Worm (Caenorhabditis elegans) whole organism, L4 larva: ENCODE measurements around the gene cec-3.
A peak's percentile ranks its signal among the peaks of the same experiment; 100 is the strongest.

Source experiments
- F10B5.3 ChIP-seq: sonication (generic microtip); optimal IDR thresholded peaks from 2 replicates; lab custom pipeline; 2016; ENCODE audit warnings: mild to moderate bottlenecking, missing genetic modification characterization, missing compliant biosample characterization
- F37D6.2 ChIP-seq: sonication (generic microtip); optimal IDR thresholded peaks from 2 replicates; lab custom pipeline; 2016; ENCODE audit warnings: mild to moderate bottlenecking, missing genetic modification characterization, missing compliant biosample characterization
- F44E2.7 ChIP-seq: fragments of 200-800 bp; sonication (Bioruptor generic); IDR thresholded peaks from 2 replicates; pipeline ENCODE4 v2.1.2; 2022; ENCODE audit warnings: missing genetic modification characterization, missing compliant biosample characterization
- R02D3.7 ChIP-seq: fragments of 150-350 bp; sonication (generic microtip); optimal IDR thresholded peaks from 3 replicates; lab custom pipeline; 2014; ENCODE audit warnings: missing biosample characterization, missing genetic modification characterization
- Y48G9A.11 ChIP-seq: fragments of 200-800 bp; sonication (Bioruptor generic); IDR thresholded peaks from 2 replicates; pipeline ENCODE4 v1.3.6; 2022; ENCODE audit warnings: missing genetic modification reagents, missing genetic modification characterization, missing compliant biosample characterization
- aly-2 ChIP-seq: sonication (generic microtip); optimal IDR thresholded peaks from 2 replicates; lab custom pipeline; 2018; ENCODE audit warnings: missing biosample characterization, missing genetic modification characterization
- ces-1 ChIP-seq: fragments of 150-350 bp; sonication (generic microtip); optimal IDR thresholded peaks from 4 replicates; lab custom pipeline; 2014; ENCODE audit warnings: missing biosample characterization, missing genetic modification reagents, missing genetic modification characterization
- daf-16 ChIP-seq, 3 experiments: sonication (generic microtip); optimal IDR thresholded peaks; 2 replicates each; lab custom pipeline; 2016 to 2017; ENCODE audit warnings: missing genetic modification characterization in 3 of 3, missing genetic modification reagents in 3 of 3, mild to moderate bottlenecking in 2 of 3, missing compliant biosample characterization in 2 of 3, missing biosample characterization in 1 of 3, moderate library complexity in 1 of 3
- dmd-6 ChIP-seq: fragments of 200-800 bp; sonication (Bioruptor generic); IDR thresholded peaks from 2 replicates; pipeline ENCODE4 v1.3.6; 2022; ENCODE audit warnings: missing genetic modification reagents, missing genetic modification characterization, missing compliant biosample characterization
- dpl-1 ChIP-seq: fragments of 150-350 bp; optimal IDR thresholded peaks from 2 replicates; lab custom pipeline; 2014; ENCODE audit warnings: missing biosample characterization, missing genetic modification reagents, missing genetic modification characterization
- dve-1 ChIP-seq: sonication (generic microtip); optimal IDR thresholded peaks from 2 replicates; lab custom pipeline; 2017; ENCODE audit warnings: antibody characterized with exemption, mild to moderate bottlenecking, missing genetic modification characterization, missing compliant biosample characterization; ENCODE audit not compliant: insufficient read depth
- hlh-30 ChIP-seq: sonication (generic microtip); optimal IDR thresholded peaks from 2 replicates; lab custom pipeline; 2017; ENCODE audit warnings: antibody characterized with exemption, mild to moderate bottlenecking, missing genetic modification characterization, missing compliant biosample characterization; ENCODE audit not compliant: insufficient read depth
- hmg-1.1 ChIP-seq: fragments of 200-800 bp; sonication (Bioruptor generic); IDR thresholded peaks from 2 replicates; pipeline ENCODE4 v1.3.6; 2022; ENCODE audit warnings: missing genetic modification reagents, missing genetic modification characterization, missing compliant biosample characterization
- lin-13 ChIP-seq: fragments of 150-350 bp; optimal IDR thresholded peaks from 2 replicates; lab custom pipeline; 2014; ENCODE audit warnings: missing biosample characterization, missing genetic modification reagents, missing genetic modification characterization
- lin-15B ChIP-seq: fragments of 150-350 bp; sonication (generic microtip); optimal IDR thresholded peaks from 3 replicates; lab custom pipeline; 2014; ENCODE audit warnings: missing biosample characterization, missing genetic modification characterization
- lin-38 ChIP-seq: fragments of 200-800 bp; sonication (Bioruptor generic); IDR thresholded peaks from 2 replicates; pipeline ENCODE4 v1.3.6; 2022; ENCODE audit warnings: missing genetic modification reagents, missing genetic modification characterization, missing compliant biosample characterization
- lin-39 ChIP-seq: fragments of 150-350 bp; optimal IDR thresholded peaks from 2 replicates; lab custom pipeline; 2014; ENCODE audit warnings: missing biosample characterization, missing genetic modification reagents, missing genetic modification characterization
- lir-3 ChIP-seq: sonication (generic microtip); optimal IDR thresholded peaks from 2 replicates; lab custom pipeline; 2016; ENCODE audit warnings: mild to moderate bottlenecking, missing genetic modification characterization, missing compliant biosample characterization
- lsy-2 ChIP-seq, 2 experiments: fragments of 150-350 bp in 1 of 2; sonication (generic microtip) in 1 of 2; optimal IDR thresholded peaks; 2 replicates each; lab custom pipeline; 2014 to 2017; ENCODE audit warnings: missing biosample characterization in 2 of 2, missing genetic modification characterization in 2 of 2
- mep-1 ChIP-seq: fragments of 150-350 bp; sonication (generic microtip); optimal IDR thresholded peaks from 3 replicates; lab custom pipeline; 2014; ENCODE audit warnings: missing biosample characterization, missing genetic modification characterization
- mes-2 ChIP-seq: sonication (generic microtip); optimal IDR thresholded peaks from 2 replicates; lab custom pipeline; 2016; ENCODE audit warnings: missing genotype, mild to moderate bottlenecking, missing genetic modification characterization, missing compliant biosample characterization; ENCODE audit not compliant: poor library complexity, severe bottlenecking
- mxl-2 ChIP-seq: fragments of 200-800 bp; sonication (Bioruptor generic); conservative IDR thresholded peaks from 2 replicates; pipeline ENCODE4 v1.3.6; 2022; ENCODE audit warnings: missing genetic modification reagents, missing genetic modification characterization, missing compliant biosample characterization
- nhr-102 ChIP-seq: sonication (generic microtip); optimal IDR thresholded peaks from 2 replicates; lab custom pipeline; 2016; ENCODE audit warnings: mild to moderate bottlenecking, missing genetic modification characterization, moderate library complexity, missing compliant biosample characterization
- nhr-111 ChIP-seq: fragments of 200-800 bp; sonication (Bioruptor generic); optimal IDR thresholded peaks from 2 replicates; lab custom pipeline; 2018; ENCODE audit warnings: mild to moderate bottlenecking, missing genetic modification characterization, missing compliant biosample characterization
- nhr-28 ChIP-seq: fragments of 150-350 bp; optimal IDR thresholded peaks from 2 replicates; lab custom pipeline; 2014; ENCODE audit warnings: missing biosample characterization, missing genetic modification characterization
- nhr-6 ChIP-seq: fragments of 150-350 bp; optimal IDR thresholded peaks from 2 replicates; lab custom pipeline; 2014; ENCODE audit warnings: missing biosample characterization, missing genetic modification characterization
- nhr-77 ChIP-seq: fragments of 150-350 bp; optimal IDR thresholded peaks from 2 replicates; lab custom pipeline; 2014; ENCODE audit warnings: missing biosample characterization, missing genetic modification characterization
- pha-4 ChIP-seq, 2 experiments: fragments of 150-350 bp in 1 of 2; fragments of 200-800 bp in 1 of 2; sonication (Bioruptor generic) in 1 of 2; IDR thresholded peaks in 1 of 2; optimal IDR thresholded peaks in 1 of 2; 2 replicates each; pipeline versions ENCODE4 v1.3.6 to Lab custom; 2014 to 2022; ENCODE audit warnings: missing genetic modification characterization in 2 of 2, missing genetic modification reagents in 2 of 2, missing biosample characterization in 1 of 2, missing compliant biosample characterization in 1 of 2
- php-3 ChIP-seq: fragments of 200-800 bp; sonication (Bioruptor generic); IDR thresholded peaks from 2 replicates; pipeline ENCODE4 v1.3.6; 2022; ENCODE audit warnings: missing genetic modification reagents, missing genetic modification characterization, missing compliant biosample characterization
- pqm-1 ChIP-seq: sonication (generic microtip); optimal IDR thresholded peaks from 2 replicates; lab custom pipeline; 2017; ENCODE audit warnings: missing biosample characterization, missing genetic modification characterization
- set-16 ChIP-seq: fragments of 200-800 bp; sonication (Bioruptor generic); IDR thresholded peaks from 2 replicates; pipeline ENCODE4 v1.3.6; 2022; ENCODE audit warnings: missing genetic modification reagents, missing genetic modification characterization, missing compliant biosample characterization
- snpc-1.2 ChIP-seq: fragments of 200-800 bp; sonication (Bioruptor generic); IDR thresholded peaks from 2 replicates; pipeline ENCODE4 v1.3.6; 2022; ENCODE audit warnings: missing genetic modification reagents, missing genetic modification characterization, missing compliant biosample characterization
- spr-3 ChIP-seq: fragments of 200-800 bp; sonication (Bioruptor generic); optimal IDR thresholded peaks from 2 replicates; lab custom pipeline; 2018; ENCODE audit warnings: mild to moderate bottlenecking, missing genetic modification characterization, missing compliant biosample characterization
- tra-1 ChIP-seq: fragments of 200-800 bp; sonication (Bioruptor generic); IDR thresholded peaks from 2 replicates; pipeline ENCODE4 v1.3.6; 2022; ENCODE audit warnings: missing genetic modification reagents, missing genetic modification characterization, missing compliant biosample characterization
- unc-39 ChIP-seq: sonication (generic microtip); optimal IDR thresholded peaks from 2 replicates; lab custom pipeline; 2017; ENCODE audit warnings: missing biosample characterization, missing genetic modification characterization
- zag-1 ChIP-seq: fragments of 150-350 bp; optimal IDR thresholded peaks from 2 replicates; lab custom pipeline; 2014; ENCODE audit warnings: missing biosample characterization, missing genetic modification characterization
- zfp-2 ChIP-seq: sonication (generic microtip); optimal IDR thresholded peaks from 2 replicates; lab custom pipeline; 2016; ENCODE audit warnings: mild to moderate bottlenecking, missing genetic modification characterization, missing compliant biosample characterization
- zfp-3 ChIP-seq: fragments of 200-800 bp; sonication (Bioruptor generic); conservative IDR thresholded peaks from 2 replicates; pipeline ENCODE4 v1.3.6; 2022; ENCODE audit warnings: missing genetic modification reagents, missing genetic modification characterization, missing compliant biosample characterization

cec-3 gene

DNA sequence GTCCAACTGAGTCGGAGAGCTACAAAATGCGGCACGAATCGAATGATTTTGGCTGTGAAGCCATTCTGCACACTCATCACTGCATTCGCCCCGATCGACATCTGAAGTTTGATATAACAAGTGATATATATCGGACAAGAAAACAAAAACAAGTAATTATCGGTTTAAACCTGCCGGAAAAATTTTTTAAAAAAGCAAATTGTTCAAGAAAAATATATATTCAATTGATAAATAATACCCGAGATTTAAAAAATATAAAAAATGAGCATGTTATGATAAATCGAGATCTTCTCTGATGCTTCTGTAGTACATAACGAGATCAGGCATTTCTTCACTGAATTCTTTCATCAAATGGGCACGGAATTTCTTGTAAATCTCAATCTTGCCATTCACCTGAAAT, 3.7 kb downstream of the cec-3 start, which contains the start of gene T09A5.5:
Gene T09A5.5, minus strand, starts transcription at position 101 of the 400 bp plus-strand sequence.
- no peak for TF ChIP-seq F37D6.2 (tag; lab: Kevin White, UChicago)
- no peak for TF ChIP-seq pqm-1
- TF ChIP-seq tra-1 (GFP tag; lab: Robert Waterston, UW), result no peak
- no peak for TF ChIP-seq nhr-111 (GFP tag; lab: Kevin White, UChicago)
- no peak for TF ChIP-seq F10B5.3 (tag; lab: Kevin White, UChicago)
- TF ChIP-seq dpl-1, result no peak
- no peak for TF ChIP-seq pha-4 (GFP tag; IDR thresholded peaks at IDR 0.05; lab: Robert Waterston, UW)
- TF ChIP-seq pha-4 (tag; optimal IDR thresholded peaks at IDR 0.05; lab: Kevin White, UChicago), result no peak
- TF ChIP-seq aly-2 (tag; lab: Kevin White, UChicago), result no peak
- no peak for TF ChIP-seq zag-1 (tag; lab: Kevin White, UChicago)
- TF ChIP-seq F44E2.7 (GFP tag; lab: Robert Waterston, UW), result no peak
- TF ChIP-seq lin-13 (GFP tag; lab: Kevin White, UChicago), result no peak
- no peak for TF ChIP-seq lin-39 (tag; lab: Kevin White, UChicago)

- peak; percentile 73 for TF ChIP-seq pqm-1
- 0 out of 2 replicates have a peak, but pooled peaks have one; percentile 37 for TF ChIP-seq hmg-1.1
- TF ChIP-seq nhr-28 (tag; lab: Kevin White, UChicago), result peak; percentile 58
- TF ChIP-seq mep-1, result peak; percentile 6
- no peak for TF ChIP-seq lin-38
- no peak for TF ChIP-seq ces-1
- no peak for TF ChIP-seq mes-2 (tag; lab: Kevin White, UChicago)
- no peak for TF ChIP-seq snpc-1.2 (GFP tag; lab: Robert Waterston, UW)
- peak; percentile 9 for TF ChIP-seq hlh-30 (tag; lab: Kevin White, UChicago)
- TF ChIP-seq php-3, result peak; percentile 44; the same call in 1 of the 2 replicates
- no peak for TF ChIP-seq dmd-6 (GFP tag; lab: Robert Waterston, UW)
- no peak for TF ChIP-seq zfp-2
- no peak for TF ChIP-seq Y48G9A.11 (GFP tag; lab: Robert Waterston, UW)
- TF ChIP-seq dve-1 (tag; lab: Kevin White, UChicago), result peak; percentile 60
- no peak for TF ChIP-seq spr-3 (GFP tag; lab: Kevin White, UChicago)
- TF ChIP-seq R02D3.7, result no peak
- TF ChIP-seq daf-16 (GFP tag; optimal IDR thresholded peaks at IDR 0.05; lab: Kevin White, UChicago), result no peak
- peak; percentile 51 for TF ChIP-seq daf-16 (tag; optimal IDR thresholded peaks at IDR 0.05; lab: Kevin White, UChicago)
- TF ChIP-seq lir-3 (tag; lab: Kevin White, UChicago), result no peak
- no peak for TF ChIP-seq unc-39
Measured at ce11 chrII:7851480-7851879, 5.9 kb downstream of the cec-3 start.

- peak in 1 of 2 experiments; percentile 1 for TF ChIP-seq lsy-2 (tag; optimal IDR thresholded peaks at IDR 0.05; lab: Kevin White, UChicago)
- peak; percentile 84 for TF ChIP-seq php-3
- TF ChIP-seq lin-15B, result no peak
- TF ChIP-seq, all 104 proteins: peak for 2
Measured at ce11 chrII:7850575-7850974, 6.8 kb downstream of the cec-3 start.

DNA sequence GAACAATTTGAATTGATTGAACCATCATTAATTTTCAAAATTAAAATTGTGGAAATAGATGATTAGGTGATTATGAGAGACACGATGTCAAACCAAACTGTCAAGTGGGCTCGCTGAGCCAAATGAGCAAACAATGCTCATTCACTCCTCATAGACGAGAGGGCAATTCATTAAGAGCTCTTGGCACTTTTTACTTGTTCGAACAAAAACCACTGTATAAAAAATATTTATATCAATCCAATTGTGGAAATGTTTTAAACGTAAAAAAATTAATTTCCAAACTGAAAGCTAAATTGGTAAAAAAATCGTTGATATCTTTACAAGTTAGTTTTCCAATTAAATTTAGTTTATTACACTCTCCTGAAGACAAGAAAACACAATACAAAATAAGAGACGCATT, 7.7 kb downstream of the cec-3 start, which contains the start of gene acr-7:
Gene acr-7, minus strand, starts transcription at position 101 of the 400 bp plus-strand sequence.
- TF ChIP-seq set-16 (GFP tag; lab: Robert Waterston, UW) (no peak), F44E2.7 (GFP tag; lab: Robert Waterston, UW) (no peak), nhr-6 (tag; lab: Kevin White, UChicago) (no peak), hmg-1.1 (no peak), nhr-102 (tag; lab: Kevin White, UChicago) (no peak), nhr-77 (tag; lab: Kevin White, UChicago) (no peak), mxl-2 (GFP tag; lab: Robert Waterston, UW) (no peak), Y48G9A.11 (GFP tag; lab: Robert Waterston, UW) (no peak), zfp-3 (GFP tag; lab: Robert Waterston, UW) (no peak), R02D3.7 (no peak)
